Worm (Caenorhabditis elegans) whole organism, L2 larva: ENCODE data around the gene ZK177.3.
A peak's percentile ranks its signal among the peaks of the same experiment; 100 is the strongest.

Experiments used
- F13H6.1 ChIP-seq: sonication (generic microtip); optimal IDR thresholded peaks from 2 replicates; lab custom pipeline; 2016; ENCODE audit warnings: missing genetic modification characterization, missing compliant biosample characterization
- R02D3.7 ChIP-seq: fragments of 150-350 bp; optimal IDR thresholded peaks from 2 replicates; lab custom pipeline; 2014; ENCODE audit warnings: missing biosample characterization, missing genetic modification characterization
- Y55F3AM.14 ChIP-seq: fragments of 200-800 bp; sonication (Bioruptor generic); optimal IDR thresholded peaks from 2 replicates; lab custom pipeline; 2018; ENCODE audit warnings: mild to moderate bottlenecking, missing genetic modification characterization, missing compliant biosample characterization
- ZK546.5 ChIP-seq: sonication (generic microtip); optimal IDR thresholded peaks from 2 replicates; lab custom pipeline; 2017; ENCODE audit warnings: missing biosample characterization, missing genetic modification characterization
- ama-1 ChIP-seq: fragments of 150-350 bp; optimal IDR thresholded peaks from 2 replicates; lab custom pipeline; 2018; ENCODE audit warnings: inconsistent platforms
- crh-2 ChIP-seq: sonication (generic microtip); optimal IDR thresholded peaks from 2 replicates; lab custom pipeline; 2017; ENCODE audit warnings: missing biosample characterization, missing genetic modification characterization
- elt-3 ChIP-seq: sonication (generic microtip); optimal IDR thresholded peaks from 2 replicates; lab custom pipeline; 2017; ENCODE audit warnings: missing biosample characterization, missing genetic modification characterization
- fos-1 ChIP-seq: fragments of 150-350 bp; optimal IDR thresholded peaks from 2 replicates; lab custom pipeline; 2014; ENCODE audit warnings: missing biosample characterization, missing genetic modification characterization
- gmeb-1 ChIP-seq: fragments of 150-350 bp; optimal IDR thresholded peaks from 2 replicates; lab custom pipeline; 2014; ENCODE audit warnings: missing biosample characterization, missing genetic modification characterization
- lin-11 ChIP-seq: fragments of 150-350 bp; sonication (generic microtip); optimal IDR thresholded peaks from 2 replicates; lab custom pipeline; 2014; ENCODE audit warnings: missing biosample characterization, missing genetic modification characterization, inconsistent platforms, mixed read lengths
- lin-13 ChIP-seq: fragments of 150-350 bp; optimal IDR thresholded peaks from 2 replicates; lab custom pipeline; 2014; ENCODE audit warnings: missing biosample characterization, missing genetic modification reagents, missing genetic modification characterization
- lin-39 ChIP-seq: fragments of 150-350 bp; optimal IDR thresholded peaks from 2 replicates; lab custom pipeline; 2014; ENCODE audit warnings: missing biosample characterization, missing genetic modification reagents, missing genetic modification characterization
- lsy-2 ChIP-seq, 2 experiments: fragments of 150-350 bp in 1 of 2; sonication (generic microtip) in 1 of 2; optimal IDR thresholded peaks; 2 replicates each; lab custom pipeline; 2014 to 2017; ENCODE audit warnings: missing biosample characterization in 2 of 2, missing genetic modification characterization in 2 of 2
- mbf-1 ChIP-seq: sonication (generic microtip); optimal IDR thresholded peaks from 2 replicates; lab custom pipeline; 2017; ENCODE audit warnings: missing biosample characterization, missing genetic modification characterization
- mdl-1 ChIP-seq, 2 experiments: fragments of 150-350 bp in 1 of 2; sonication (generic microtip) in 1 of 2; optimal IDR thresholded peaks; 2 replicates each; lab custom pipeline; 2017; ENCODE audit warnings: missing biosample characterization in 2 of 2, missing genetic modification characterization in 2 of 2
- nhr-129 ChIP-seq: fragments of 150-350 bp; optimal IDR thresholded peaks from 2 replicates; lab custom pipeline; 2014; ENCODE audit warnings: missing biosample characterization, missing genetic modification characterization
- nhr-21 ChIP-seq: fragments of 150-350 bp; optimal IDR thresholded peaks from 2 replicates; lab custom pipeline; 2014; ENCODE audit warnings: missing biosample characterization, missing genetic modification characterization
- nhr-23 ChIP-seq: fragments of 150-350 bp; optimal IDR thresholded peaks from 2 replicates; lab custom pipeline; 2014; ENCODE audit warnings: missing biosample characterization, missing genetic modification reagents, missing genetic modification characterization
- nhr-237 ChIP-seq: fragments of 150-350 bp; optimal IDR thresholded peaks from 2 replicates; lab custom pipeline; 2014; ENCODE audit warnings: missing biosample characterization, missing genetic modification characterization
- nhr-25 ChIP-seq: fragments of 150-350 bp; sonication (generic microtip); optimal IDR thresholded peaks from 3 replicates; lab custom pipeline; 2014; ENCODE audit warnings: missing biosample characterization, missing genetic modification characterization
- nhr-6 ChIP-seq: fragments of 150-350 bp; optimal IDR thresholded peaks from 2 replicates; lab custom pipeline; 2014; ENCODE audit warnings: missing biosample characterization, missing genetic modification characterization
- sem-4 ChIP-seq: fragments of 150-350 bp; optimal IDR thresholded peaks from 2 replicates; lab custom pipeline; 2014; ENCODE audit warnings: missing biosample characterization, missing genetic modification reagents, missing genetic modification characterization
- skn-1 ChIP-seq: sonication (generic microtip); optimal IDR thresholded peaks from 2 replicates; lab custom pipeline; 2017; ENCODE audit warnings: missing biosample characterization, missing genetic modification characterization
- sma-3 ChIP-seq: sonication (generic microtip); optimal IDR thresholded peaks from 2 replicates; lab custom pipeline; 2016; ENCODE audit warnings: missing genetic modification reagents, missing genetic modification characterization, missing compliant biosample characterization
- sma-9 ChIP-seq, 2 experiments: fragments of 150-350 bp in 1 of 2; sonication (generic microtip) in 1 of 2; optimal IDR thresholded peaks; 2 replicates each; lab custom pipeline; 2014 to 2016; ENCODE audit warnings: missing genetic modification characterization in 2 of 2, mild to moderate bottlenecking in 1 of 2, missing biosample characterization in 1 of 2, missing compliant biosample characterization in 1 of 2, missing genetic modification reagents in 1 of 2, moderate library complexity in 1 of 2
- snpc-4 ChIP-seq: fragments of 150-350 bp; optimal IDR thresholded peaks from 2 replicates; lab custom pipeline; 2014; ENCODE audit warnings: missing biosample characterization, missing genetic modification characterization
- unc-55 ChIP-seq: fragments of 150-350 bp; sonication (generic microtip); optimal IDR thresholded peaks from 3 replicates; lab custom pipeline; 2014; ENCODE audit warnings: missing biosample characterization, missing genetic modification reagents, missing genetic modification characterization
- unc-62 ChIP-seq: fragments of 150-350 bp; optimal IDR thresholded peaks from 2 replicates; lab custom pipeline; 2014; ENCODE audit warnings: missing biosample characterization, missing genetic modification reagents, missing genetic modification characterization
- zag-1 ChIP-seq: fragments of 150-350 bp; optimal IDR thresholded peaks from 2 replicates; lab custom pipeline; 2014; ENCODE audit warnings: missing biosample characterization, missing genetic modification characterization
- ztf-1 ChIP-seq: fragments of 200-800 bp; sonication (Bioruptor generic); conservative IDR thresholded peaks from 2 replicates; pipeline ENCODE4 v1.3.6; 2022; ENCODE audit warnings: missing genetic modification characterization, missing compliant biosample characterization
- ztf-11 ChIP-seq: sonication (generic microtip); optimal IDR thresholded peaks from 2 replicates; lab custom pipeline; 2017; ENCODE audit warnings: missing biosample characterization, missing genetic modification characterization
- ztf-4 ChIP-seq: fragments of 150-350 bp; optimal IDR thresholded peaks from 2 replicates; lab custom pipeline; 2014; ENCODE audit warnings: missing biosample characterization, missing genetic modification characterization

The ZK177.3 gene

DNA sequence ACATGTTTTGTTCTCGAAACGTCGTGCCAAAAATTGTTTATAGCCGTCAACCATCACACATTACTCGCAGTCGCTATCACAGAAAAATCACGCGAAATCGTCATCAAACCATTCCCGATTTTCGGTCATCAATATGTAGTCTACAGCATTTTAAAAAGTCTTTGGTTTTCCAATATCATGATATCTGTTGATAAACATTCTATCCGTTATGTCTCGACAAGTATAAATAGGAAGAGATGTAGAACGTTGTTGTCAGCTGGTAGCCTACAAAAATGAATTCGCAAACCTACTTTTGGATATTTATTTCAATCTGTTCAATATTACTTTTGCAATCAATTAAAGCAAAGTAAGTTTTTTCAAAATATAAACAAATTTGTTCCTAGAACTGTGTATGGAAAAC, 19.3 kb upstream of the ZK177.3 start, which contains the start of gene F12A10.1:
F12A10.1 (plus strand) TSS at position 166 of the 400 bp plus-strand sequence.
- TF ChIP-seq fos-1 (peak; percentile 4), nhr-23 (tag; lab: Kevin White, UChicago) (no peak), sma-3 (GFP tag; lab: Kevin White, UChicago) (peak; percentile 1), ztf-11 (tag; lab: Kevin White, UChicago) (no peak), nhr-21 (peak; percentile 1), unc-55 (GFP tag; lab: Kevin White, UChicago) (no peak)
- TF ChIP-seq, all 48 proteins: peak for 3

DNA sequence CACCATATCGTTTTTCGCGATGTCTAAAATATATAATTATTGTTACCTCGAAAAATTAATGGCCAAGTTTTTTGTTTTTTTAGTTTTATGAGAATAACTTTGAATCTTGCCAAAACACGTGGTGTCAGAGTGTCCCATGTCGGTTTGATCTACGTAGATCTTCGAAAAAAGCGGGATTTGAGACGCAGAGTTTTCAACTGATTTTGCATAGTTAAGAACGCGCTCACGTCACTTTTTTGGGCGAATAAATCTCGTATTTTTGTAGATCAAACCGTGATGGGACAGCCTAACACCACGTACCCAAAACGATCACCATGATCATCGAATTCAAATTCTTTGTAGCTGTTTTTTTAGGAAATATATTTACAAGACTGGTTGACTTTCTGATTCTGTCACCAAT, 18.1 kb upstream of the ZK177.3 start:
- TF ChIP-seq gmeb-1 (tag; lab: Kevin White, UChicago) (no peak), sem-4 (tag; lab: Kevin White, UChicago) (no peak), sma-9 (GFP tag; optimal IDR thresholded peaks at IDR 0.05; lab: Kevin White, UChicago) (no peak), sma-9 (tag; optimal IDR thresholded peaks at IDR 0.05; lab: Kevin White, UChicago) (no peak), crh-2 (tag; lab: Kevin White, UChicago) (no peak)

DNA sequence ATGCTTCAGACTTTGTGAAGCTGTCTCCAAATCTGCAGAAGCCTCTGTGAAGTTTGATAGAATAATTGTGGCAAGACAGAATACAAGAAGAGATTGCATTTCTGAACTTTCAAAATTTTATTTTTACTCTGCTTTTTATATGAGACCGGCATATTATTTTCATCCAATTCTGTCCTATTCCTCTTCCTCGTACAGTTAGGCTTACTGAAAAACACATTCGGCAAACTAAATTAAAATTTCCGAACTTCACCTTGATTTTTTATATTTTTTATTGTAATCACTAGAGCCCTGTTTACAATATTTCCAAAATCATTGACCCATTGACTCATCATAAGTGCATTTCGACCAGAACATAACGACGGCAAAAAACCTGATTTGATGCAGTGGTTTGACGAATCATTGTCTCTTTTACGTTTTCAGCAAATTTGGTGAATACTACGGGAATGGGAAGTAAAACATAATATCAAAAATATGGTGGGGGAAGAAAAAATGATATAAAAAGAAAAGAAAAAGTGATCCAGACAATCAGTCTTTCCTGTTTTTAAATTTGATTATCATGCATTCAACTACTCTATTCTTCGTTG, 17.4 kb upstream of the ZK177.3 start, which contains the start of the genes suex-1 and F12A10.9:
suex-1 (minus strand) TSS at position 101 of the 584 bp plus-strand sequence.
F12A10.9 (plus strand) TSS at position 534 of the 584 bp plus-strand sequence.
- TF ChIP-seq Y55F3AM.14 (GFP tag; lab: Kevin White, UChicago) (no peak), unc-55 (GFP tag; lab: Kevin White, UChicago) (no peak), R02D3.7 (tag; lab: Kevin White, UChicago) (no peak), elt-3 (tag; lab: Kevin White, UChicago) (no peak), ztf-11 (tag; lab: Kevin White, UChicago) (no peak), ZK546.5 (tag; lab: Kevin White, UChicago) (no peak), lsy-2 (tag; optimal IDR thresholded peaks at IDR 0.05; lab: Kevin White, UChicago) (no peak), mbf-1 (tag; lab: Kevin White, UChicago) (no peak), ama-1 (lab: Kevin White, UChicago) (no peak), nhr-25 (tag; lab: Kevin White, UChicago) (no peak), crh-2 (tag; lab: Kevin White, UChicago) (no peak), nhr-129 (tag; lab: Kevin White, UChicago) (no peak), mdl-1 (tag; optimal IDR thresholded peaks at IDR 0.05; lab: Kevin White, UChicago) (no peak)

DNA sequence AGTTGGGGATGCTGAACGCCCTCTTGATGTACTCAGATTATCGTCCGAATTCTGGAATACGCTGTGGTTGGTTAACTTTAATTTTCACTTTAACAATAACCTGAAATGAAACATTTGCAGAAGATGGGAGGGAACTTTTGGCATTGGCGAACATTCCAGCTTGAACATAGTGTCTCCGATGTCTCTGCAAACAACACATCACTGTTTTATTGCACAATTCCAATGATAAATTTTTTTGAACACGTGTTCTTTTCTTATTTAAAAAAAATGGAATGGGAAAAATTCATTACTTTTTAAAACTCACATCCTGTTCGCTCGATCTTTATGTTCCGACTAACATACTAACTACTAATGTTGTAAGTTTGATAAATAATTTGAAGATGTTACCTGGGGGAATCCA, 15.2 kb upstream of the ZK177.3 start, which contains the start of gene fzy-1:
fzy-1 (plus strand) TSS at position 301 of the 400 bp plus-strand sequence.
- TF ChIP-seq elt-3 (tag; lab: Kevin White, UChicago) = no peak
- no peak for TF ChIP-seq ztf-4
- TF ChIP-seq unc-62 = no peak
- TF ChIP-seq F13H6.1 = no peak
- TF ChIP-seq zag-1 = no peak
- no peak for TF ChIP-seq skn-1 (tag; lab: Kevin White, UChicago)
- TF ChIP-seq sma-3 (GFP tag; lab: Kevin White, UChicago) = no peak
- no peak for TF ChIP-seq nhr-6 (tag; lab: Kevin White, UChicago)
- TF ChIP-seq sem-4 (tag; lab: Kevin White, UChicago) = no peak
- TF ChIP-seq crh-2 (tag; lab: Kevin White, UChicago) = no peak
- TF ChIP-seq nhr-129 (tag; lab: Kevin White, UChicago) = no peak
- TF ChIP-seq snpc-4 = no peak
- no peak for TF ChIP-seq lin-11 (tag; lab: Kevin White, UChicago)
- TF ChIP-seq lsy-2 (tag; optimal IDR thresholded peaks at IDR 0.05; lab: Kevin White, UChicago) = no peak
- TF ChIP-seq ztf-1 (GFP tag; lab: Robert Waterston, UW) = no peak
- no peak for TF ChIP-seq lin-39 (tag; lab: Kevin White, UChicago)
- no peak for TF ChIP-seq nhr-237 (tag; lab: Kevin White, UChicago)
- TF ChIP-seq ama-1 (lab: Kevin White, UChicago) = no peak
- no peak for TF ChIP-seq sma-9 (GFP tag; optimal IDR thresholded peaks at IDR 0.05; lab: Kevin White, UChicago)
- no peak for TF ChIP-seq sma-9 (tag; optimal IDR thresholded peaks at IDR 0.05; lab: Kevin White, UChicago)
- TF ChIP-seq lin-13 (GFP tag; lab: Kevin White, UChicago) = no peak
